Worm (Caenorhabditis elegans) whole organism, L2 larva: Measurements from ENCODE around the gene W01G7.4.

Experiments used
- F13H6.1 ChIP-seq: sonication (generic microtip); optimal IDR thresholded peaks from 2 replicates; lab custom pipeline; 2016; ENCODE audit warnings: missing genetic modification characterization, missing compliant biosample characterization
- Y55F3AM.14 ChIP-seq: fragments of 200-800 bp; sonication (Bioruptor generic); optimal IDR thresholded peaks from 2 replicates; lab custom pipeline; 2018; ENCODE audit warnings: mild to moderate bottlenecking, missing genetic modification characterization, missing compliant biosample characterization
- alr-1 ChIP-seq: fragments of 150-350 bp; optimal IDR thresholded peaks from 2 replicates; lab custom pipeline; 2014; ENCODE audit warnings: missing biosample characterization, missing genetic modification characterization
- ama-1 ChIP-seq: fragments of 150-350 bp; optimal IDR thresholded peaks from 2 replicates; lab custom pipeline; 2018; ENCODE audit warnings: inconsistent platforms
- crh-2 ChIP-seq: sonication (generic microtip); optimal IDR thresholded peaks from 2 replicates; lab custom pipeline; 2017; ENCODE audit warnings: missing biosample characterization, missing genetic modification characterization
- dmd-4 ChIP-seq: sonication (generic microtip); optimal IDR thresholded peaks from 2 replicates; lab custom pipeline; 2017; ENCODE audit warnings: missing biosample characterization, missing genetic modification characterization
- egl-27 ChIP-seq: sonication (generic microtip); optimal IDR thresholded peaks from 3 replicates; lab custom pipeline; 2017; ENCODE audit warnings: missing biosample characterization, missing genetic modification reagents, missing genetic modification characterization
- fos-1 ChIP-seq: fragments of 150-350 bp; optimal IDR thresholded peaks from 2 replicates; lab custom pipeline; 2014; ENCODE audit warnings: missing biosample characterization, missing genetic modification characterization
- lin-13 ChIP-seq: fragments of 150-350 bp; optimal IDR thresholded peaks from 2 replicates; lab custom pipeline; 2014; ENCODE audit warnings: missing biosample characterization, missing genetic modification reagents, missing genetic modification characterization
- lin-39 ChIP-seq: fragments of 150-350 bp; optimal IDR thresholded peaks from 2 replicates; lab custom pipeline; 2014; ENCODE audit warnings: missing biosample characterization, missing genetic modification reagents, missing genetic modification characterization
- mbf-1 ChIP-seq: sonication (generic microtip); optimal IDR thresholded peaks from 2 replicates; lab custom pipeline; 2017; ENCODE audit warnings: missing biosample characterization, missing genetic modification characterization
- mdl-1 ChIP-seq, 2 experiments: fragments of 150-350 bp in 1 of 2; sonication (generic microtip) in 1 of 2; optimal IDR thresholded peaks; 2 replicates each; lab custom pipeline; 2017; ENCODE audit warnings: missing biosample characterization in 2 of 2, missing genetic modification characterization in 2 of 2
- nhr-10 ChIP-seq: sonication (generic microtip); optimal IDR thresholded peaks from 2 replicates; lab custom pipeline; 2017; ENCODE audit warnings: missing biosample characterization, missing genetic modification characterization
- nhr-23 ChIP-seq: fragments of 150-350 bp; optimal IDR thresholded peaks from 2 replicates; lab custom pipeline; 2014; ENCODE audit warnings: missing biosample characterization, missing genetic modification reagents, missing genetic modification characterization
- nhr-237 ChIP-seq: fragments of 150-350 bp; optimal IDR thresholded peaks from 2 replicates; lab custom pipeline; 2014; ENCODE audit warnings: missing biosample characterization, missing genetic modification characterization
- nhr-25 ChIP-seq: fragments of 150-350 bp; sonication (generic microtip); optimal IDR thresholded peaks from 3 replicates; lab custom pipeline; 2014; ENCODE audit warnings: missing biosample characterization, missing genetic modification characterization
- nhr-6 ChIP-seq: fragments of 150-350 bp; optimal IDR thresholded peaks from 2 replicates; lab custom pipeline; 2014; ENCODE audit warnings: missing biosample characterization, missing genetic modification characterization
- peb-1 ChIP-seq: fragments of 150-350 bp; optimal IDR thresholded peaks from 2 replicates; lab custom pipeline; 2014; ENCODE audit warnings: missing biosample characterization, missing genetic modification characterization
- sem-4 ChIP-seq: fragments of 150-350 bp; optimal IDR thresholded peaks from 2 replicates; lab custom pipeline; 2014; ENCODE audit warnings: missing biosample characterization, missing genetic modification reagents, missing genetic modification characterization
- sma-3 ChIP-seq: sonication (generic microtip); optimal IDR thresholded peaks from 2 replicates; lab custom pipeline; 2016; ENCODE audit warnings: missing genetic modification reagents, missing genetic modification characterization, missing compliant biosample characterization
- unc-55 ChIP-seq: fragments of 150-350 bp; sonication (generic microtip); optimal IDR thresholded peaks from 3 replicates; lab custom pipeline; 2014; ENCODE audit warnings: missing biosample characterization, missing genetic modification reagents, missing genetic modification characterization
- unc-62 ChIP-seq: fragments of 150-350 bp; optimal IDR thresholded peaks from 2 replicates; lab custom pipeline; 2014; ENCODE audit warnings: missing biosample characterization, missing genetic modification reagents, missing genetic modification characterization
- zag-1 ChIP-seq: fragments of 150-350 bp; optimal IDR thresholded peaks from 2 replicates; lab custom pipeline; 2014; ENCODE audit warnings: missing biosample characterization, missing genetic modification characterization
- ztf-11 ChIP-seq: sonication (generic microtip); optimal IDR thresholded peaks from 2 replicates; lab custom pipeline; 2017; ENCODE audit warnings: missing biosample characterization, missing genetic modification characterization
- ztf-4 ChIP-seq: fragments of 150-350 bp; optimal IDR thresholded peaks from 2 replicates; lab custom pipeline; 2014; ENCODE audit warnings: missing biosample characterization, missing genetic modification characterization

The W01G7.4 gene

DNA sequence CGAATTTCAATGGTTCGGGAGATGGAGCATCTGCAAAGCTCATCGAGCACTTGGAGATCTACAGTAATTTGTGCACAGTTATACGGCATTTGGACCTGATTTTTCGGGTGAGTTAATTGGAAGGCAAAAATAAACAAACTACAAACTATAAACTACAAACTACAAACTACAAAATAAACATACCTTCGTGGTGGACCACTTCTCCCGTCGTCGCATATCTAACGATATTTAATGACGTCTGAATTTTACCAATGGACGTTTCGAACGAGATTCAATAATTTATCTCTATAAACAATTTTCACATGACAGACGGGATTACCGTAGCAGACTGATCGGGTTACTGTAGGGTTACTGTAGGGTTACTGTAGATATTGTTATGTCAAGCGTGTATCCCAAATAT lies 45.6 kb downstream of the W01G7.4 start:
- TF ChIP-seq ama-1 (lab: Kevin White, UChicago) = no peak
- no peak for TF ChIP-seq nhr-10
- TF ChIP-seq ztf-4 (tag; lab: Kevin White, UChicago) = no peak
- TF ChIP-seq unc-62 = no peak
- TF ChIP-seq crh-2 = no peak
- TF ChIP-seq nhr-6 = no peak
- TF ChIP-seq nhr-237 (tag; lab: Kevin White, UChicago) = no peak
- TF ChIP-seq nhr-23 (tag; lab: Kevin White, UChicago) = no peak
- no peak for TF ChIP-seq mdl-1 (tag; optimal IDR thresholded peaks at IDR 0.05; lab: Kevin White, UChicago)
- no peak for TF ChIP-seq zag-1 (tag; lab: Kevin White, UChicago)
- TF ChIP-seq lin-39 = no peak
- no peak for TF ChIP-seq F13H6.1 (tag; lab: Kevin White, UChicago)
- no peak for TF ChIP-seq nhr-25
- no peak for TF ChIP-seq Y55F3AM.14 (GFP tag; lab: Kevin White, UChicago)
- no peak for TF ChIP-seq alr-1 (tag; lab: Kevin White, UChicago)

DNA sequence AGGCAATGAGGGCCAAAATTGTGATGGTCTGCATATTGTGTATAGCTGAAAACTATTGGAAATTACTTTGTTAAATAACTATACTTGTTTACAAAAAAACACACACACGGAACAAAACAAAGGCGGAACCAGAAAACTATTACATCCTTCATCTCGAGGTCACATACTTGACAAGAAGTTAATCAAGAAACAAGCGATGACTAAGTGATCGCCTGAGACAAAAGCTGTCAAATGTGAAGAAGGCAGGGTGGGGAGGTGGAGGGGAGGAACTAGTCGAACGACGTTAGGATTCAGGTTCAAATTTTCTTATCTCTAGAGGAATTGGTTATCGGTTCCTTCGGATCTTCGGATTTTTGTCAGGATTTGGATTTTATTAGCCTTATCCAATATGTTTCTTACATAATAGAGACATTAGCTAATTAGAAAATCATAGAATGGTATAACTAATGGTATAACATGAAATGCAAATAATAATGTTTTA lies 48.7 kb downstream of the W01G7.4 start, which contains the start of gene cpg-7:
cpg-7 (minus strand) TSS at position 51 of the 481 bp plus-strand sequence.
- TF ChIP-seq nhr-6 (no peak), lin-39 (no peak), zag-1 (tag; lab: Kevin White, UChicago) (no peak), nhr-25 (no peak), ztf-4 (tag; lab: Kevin White, UChicago) (no peak), mdl-1 (tag; optimal IDR thresholded peaks at IDR 0.05; lab: Kevin White, UChicago) (no peak), mbf-1 (tag; lab: Kevin White, UChicago) (no peak), ztf-11 (tag; lab: Kevin White, UChicago) (no peak), egl-27 (tag; lab: Kevin White, UChicago) (no peak), sma-3 (no peak), ama-1 (lab: Kevin White, UChicago) (no peak), fos-1 (tag; lab: Kevin White, UChicago) (no peak), sem-4 (tag; lab: Kevin White, UChicago) (no peak), peb-1 (no peak), unc-55 (GFP tag; lab: Kevin White, UChicago) (no peak), lin-13 (GFP tag; lab: Kevin White, UChicago) (no peak), dmd-4 (tag; lab: Kevin White, UChicago) (no peak)
